Fruit fly (Drosophila melanogaster): Measurements from ENCODE around the gene nocte.
A peak's percentile ranks its signal among the peaks of the same experiment; 100 is the strongest.

The nocte gene

DNA sequence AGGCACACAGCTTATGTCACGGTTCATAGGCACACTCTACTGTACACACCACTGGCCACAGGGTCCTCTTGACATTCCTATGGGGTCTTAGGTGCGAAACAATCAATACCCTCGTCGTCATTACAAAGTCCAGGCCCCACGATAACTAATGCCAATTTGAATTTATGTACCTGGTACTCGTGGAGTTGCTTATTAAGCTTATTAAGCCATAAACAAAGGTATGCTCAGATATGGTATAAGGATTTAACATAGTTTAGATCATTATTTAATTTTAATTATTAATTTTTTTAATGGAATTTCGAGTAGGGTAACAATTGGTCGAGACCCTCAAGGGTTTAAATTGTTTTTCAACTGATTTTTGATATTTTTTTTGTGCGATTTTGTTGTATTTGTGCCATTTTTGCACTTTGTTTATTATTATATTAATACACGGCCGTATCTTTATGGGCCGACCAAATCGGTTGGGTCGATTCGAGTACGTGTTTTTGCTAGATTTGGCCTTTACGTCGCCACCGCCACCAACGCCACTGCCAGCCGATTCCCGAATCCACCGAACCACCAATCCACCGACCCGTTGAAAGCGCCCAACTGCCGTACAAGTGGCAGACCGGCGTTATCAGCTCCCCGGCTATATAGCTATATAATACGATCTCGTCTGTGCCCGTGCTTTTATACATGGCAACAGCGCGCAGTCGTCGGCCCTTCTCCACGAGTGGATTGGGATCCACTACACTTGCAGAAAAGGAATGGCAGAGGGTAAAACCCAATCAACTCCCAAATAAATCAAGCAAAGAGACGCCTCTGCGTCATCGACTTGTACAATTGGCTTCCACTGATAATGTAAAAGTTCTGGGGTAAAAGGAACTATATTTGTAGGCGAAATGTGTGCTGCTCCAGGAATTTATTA is 10.0 kb upstream of the nocte start:
- TF ChIP-seq row (GFP tag; IDR thresholded peaks at IDR 0.05) (peak; percentile 27; the same call in 1 of the 3 replicates), CG6683 (GFP tag; optimal IDR thresholded peaks at IDR 0.05) (no peak), usp (GFP tag; optimal IDR thresholded peaks at IDR 0.05) (no peak), Med (GFP tag) (peak; percentile 57), exex (tag; optimal IDR thresholded peaks at IDR 0.05) (peak; percentile 51), Rfx (GFP tag; IDR thresholded peaks at IDR 0.05) (0 out of 2 replicates have a peak, but pooled peaks have one; percentile 11), crol (GFP tag; IDR thresholded peaks at IDR 0.05) (0 out of 2 replicates have a peak, but pooled peaks have one; percentile 17), CG1832 (GFP tag; optimal IDR thresholded peaks at IDR 0.05) (no peak), fd3F (GFP tag; optimal IDR thresholded peaks at IDR 0.05) (no peak), cwo (GFP tag; optimal IDR thresholded peaks at IDR 0.05) (peak; percentile 33), CG32532 (GFP tag; IDR thresholded peaks at IDR 0.05) (0 out of 2 replicates have a peak, but pooled peaks have one; percentile 37), CG18599 (GFP tag; optimal IDR thresholded peaks at IDR 0.05) (peak; percentile 9), CG10543 (GFP tag; optimal IDR thresholded peaks at IDR 0.05) (peak; percentile 22), Gsc (GFP tag; IDR thresholded peaks at IDR 0.05) (no peak), Pdp1 (GFP tag; optimal IDR thresholded peaks at IDR 0.05) (peak in 1 of 2 experiments; percentile 26), CG10565 (GFP tag; optimal IDR thresholded peaks at IDR 0.05) (no peak), Hey (tag; optimal IDR thresholded peaks at IDR 0.05) (peak; percentile 51), Dbx (GFP tag; IDR thresholded peaks at IDR 0.05) (0 out of 3 replicates have a peak, but pooled peaks have one; percentile 18), D19B (GFP tag; optimal IDR thresholded peaks at IDR 0.05) (peak; percentile 93), CG34376 (GFP tag; optimal IDR thresholded peaks at IDR 0.05) (peak; percentile 50), sug (tag; optimal IDR thresholded peaks at IDR 0.05) (peak; percentile 58), CG8388 (GFP tag; optimal IDR thresholded peaks at IDR 0.05) (no peak), prd (optimal IDR thresholded peaks at IDR 0.05) (no peak), prd (GFP tag; IDR thresholded peaks at IDR 0.05) (no peak), CG3281 (GFP tag; optimal IDR thresholded peaks at IDR 0.05) (peak; percentile 8), Deaf1 (tag; optimal IDR thresholded peaks at IDR 0.05) (peak; percentile 30), NFAT (GFP tag; IDR thresholded peaks at IDR 0.05) (no peak)

DNA sequence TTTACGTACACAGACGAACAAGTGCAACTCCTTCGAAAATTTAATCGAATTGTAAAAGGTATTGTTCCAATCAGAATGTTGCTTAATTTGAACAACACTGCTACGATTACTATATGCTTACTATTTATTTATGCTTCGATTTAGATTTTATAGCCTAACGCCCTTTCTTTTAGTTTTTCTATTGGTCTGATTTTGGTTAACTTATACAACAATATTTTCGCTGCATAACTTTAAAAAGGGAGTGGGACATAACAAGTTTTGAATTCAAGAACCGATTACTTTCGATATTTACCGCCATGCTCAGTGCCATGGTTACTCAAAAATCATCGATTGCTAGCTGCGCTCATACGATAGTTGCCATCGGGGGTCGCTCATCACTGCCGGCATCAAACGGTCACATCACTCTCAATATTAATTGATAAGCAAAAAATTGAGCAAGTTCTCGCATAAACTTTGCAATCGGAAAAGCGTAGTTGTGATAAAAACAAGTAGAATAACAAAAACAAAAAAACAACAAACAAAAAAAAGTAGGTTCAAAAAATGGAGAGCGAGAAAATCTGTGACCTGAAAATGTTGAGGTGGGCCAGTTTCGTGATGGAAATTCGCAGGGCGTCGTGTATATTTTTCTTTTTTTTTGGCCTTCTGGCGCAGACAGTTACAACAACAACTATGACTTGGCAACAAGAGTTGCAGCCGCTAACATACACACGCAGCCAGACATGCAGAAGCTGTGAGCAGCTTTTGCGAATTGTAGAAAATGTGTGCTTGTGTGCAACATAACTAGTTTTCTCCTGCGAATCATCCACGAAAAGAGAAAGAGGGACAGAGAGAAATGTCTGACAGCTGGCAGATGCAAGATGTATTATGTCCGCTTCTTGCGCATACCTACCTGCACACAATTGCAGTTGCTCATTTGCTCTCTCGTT is 4.2 kb upstream of the nocte start, which contains the start of the genes CG2887 and PPP4R2r:
Gene CG2887 (minus strand): TSS at position 51 of the 926 bp plus-strand sequence.
Gene PPP4R2r (plus strand): TSS at position 396 of the 926 bp plus-strand sequence.
- TF ChIP-seq CG9797 (GFP tag; optimal IDR thresholded peaks at IDR 0.05) (peak; percentile 90), Dbx (GFP tag; IDR thresholded peaks at IDR 0.05) (no peak), Hmr (GFP tag; optimal IDR thresholded peaks at IDR 0.05) (no peak), CG9727 (GFP tag; optimal IDR thresholded peaks at IDR 0.05) (peak; percentile 19), pzg (GFP tag; optimal IDR thresholded peaks at IDR 0.05) (peak; percentile 93), esg (GFP tag; conservative IDR thresholded peaks at IDR 0.05) (no peak), unc-4 (GFP tag; IDR thresholded peaks at IDR 0.05; ENCODE audit: partially characterized antibody) (peak; percentile 91), fd102C (GFP tag; optimal IDR thresholded peaks at IDR 0.05) (no peak), trem (tag; optimal IDR thresholded peaks at IDR 0.05) (peak; percentile 80), dan (GFP tag; IDR thresholded peaks at IDR 0.05) (no peak), CG17186 (GFP tag; optimal IDR thresholded peaks at IDR 0.05) (peak; percentile 73), inv (GFP tag; IDR thresholded peaks at IDR 0.05; ENCODE audit: partially characterized antibody) (peak; percentile 80), CG12659 (GFP tag; optimal IDR thresholded peaks at IDR 0.05) (peak; percentile 59), CG16813 (GFP tag; IDR thresholded peaks at IDR 0.05; ENCODE audit: partially characterized antibody) (peak; percentile 91), Trl (optimal IDR thresholded peaks at IDR 0.05) (peak; percentile 3 to 26), Trl (GFP tag; optimal IDR thresholded peaks at IDR 0.05) (no peak), CG10267 (tag; optimal IDR thresholded peaks at IDR 0.05) (peak; percentile 66), B-H2 (GFP tag; optimal IDR thresholded peaks at IDR 0.05) (peak; percentile 16), CG2120 (GFP tag; optimal IDR thresholded peaks at IDR 0.05) (peak; percentile 54), chinmo (GFP tag; IDR thresholded peaks at IDR 0.05; ENCODE audit: partially characterized antibody) (peak; percentile 95)
